Fruit fly (Drosophila melanogaster): ENCODE data around the gene Rad17.

The Rad17 gene

DNA sequence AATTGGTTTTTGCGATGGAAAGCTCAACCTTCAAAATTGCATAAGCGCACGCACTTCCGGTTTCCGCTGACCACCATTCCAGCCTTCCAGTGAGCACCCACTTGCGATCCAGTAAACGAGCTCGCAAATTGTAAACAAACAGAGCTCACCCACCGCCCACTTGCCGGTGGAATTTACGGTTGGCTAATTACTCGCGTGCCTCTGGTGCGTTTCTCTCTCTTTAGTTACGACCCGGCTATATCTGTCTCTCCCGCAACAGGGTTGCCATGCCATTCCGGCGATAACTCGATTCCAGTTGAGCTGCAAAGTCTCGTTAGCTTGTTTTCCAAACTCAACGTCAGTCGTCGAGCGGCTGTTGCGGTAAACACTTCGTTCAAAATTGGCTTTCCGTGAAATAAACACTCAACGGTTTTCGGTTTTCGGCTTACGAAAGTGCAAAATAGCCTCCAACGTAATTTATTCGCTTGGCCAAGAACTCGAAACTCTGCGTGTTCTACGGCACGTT lies 32.8 kb downstream of the Rad17 start, which contains the start of gene Cad88C:
Gene Cad88C, plus strand, starts transcription at position 360 of the 505 bp plus-strand sequence.
- TF ChIP-seq CTCF (optimal IDR thresholded peaks at IDR 0.05) (no peak), CG8478 (optimal IDR thresholded peaks at IDR 0.05) (no peak)

DNA sequence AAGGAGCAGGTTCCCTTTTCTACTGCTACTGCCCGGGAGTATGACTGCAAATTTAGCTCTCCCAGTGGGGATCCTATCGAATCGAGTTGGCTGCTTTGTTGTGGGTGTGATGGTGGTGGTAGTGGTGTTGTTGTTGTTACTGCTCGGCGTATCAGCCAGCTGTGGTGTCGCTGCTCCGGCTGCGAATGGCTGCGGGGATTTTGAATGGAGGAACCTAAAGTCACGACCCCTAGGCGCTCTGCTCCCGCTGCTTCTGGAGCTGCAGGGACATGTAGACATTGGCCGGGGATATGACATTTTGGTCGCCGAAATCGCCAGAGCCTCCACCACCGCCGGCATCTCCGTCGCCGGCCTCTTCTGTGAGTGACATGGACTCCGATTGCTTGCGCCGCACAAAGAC lies 36.2 kb downstream of the Rad17 start:
- TF ChIP-seq CG8478 (optimal IDR thresholded peaks at IDR 0.05) (no peak), CTCF (optimal IDR thresholded peaks at IDR 0.05) (no peak)

DNA sequence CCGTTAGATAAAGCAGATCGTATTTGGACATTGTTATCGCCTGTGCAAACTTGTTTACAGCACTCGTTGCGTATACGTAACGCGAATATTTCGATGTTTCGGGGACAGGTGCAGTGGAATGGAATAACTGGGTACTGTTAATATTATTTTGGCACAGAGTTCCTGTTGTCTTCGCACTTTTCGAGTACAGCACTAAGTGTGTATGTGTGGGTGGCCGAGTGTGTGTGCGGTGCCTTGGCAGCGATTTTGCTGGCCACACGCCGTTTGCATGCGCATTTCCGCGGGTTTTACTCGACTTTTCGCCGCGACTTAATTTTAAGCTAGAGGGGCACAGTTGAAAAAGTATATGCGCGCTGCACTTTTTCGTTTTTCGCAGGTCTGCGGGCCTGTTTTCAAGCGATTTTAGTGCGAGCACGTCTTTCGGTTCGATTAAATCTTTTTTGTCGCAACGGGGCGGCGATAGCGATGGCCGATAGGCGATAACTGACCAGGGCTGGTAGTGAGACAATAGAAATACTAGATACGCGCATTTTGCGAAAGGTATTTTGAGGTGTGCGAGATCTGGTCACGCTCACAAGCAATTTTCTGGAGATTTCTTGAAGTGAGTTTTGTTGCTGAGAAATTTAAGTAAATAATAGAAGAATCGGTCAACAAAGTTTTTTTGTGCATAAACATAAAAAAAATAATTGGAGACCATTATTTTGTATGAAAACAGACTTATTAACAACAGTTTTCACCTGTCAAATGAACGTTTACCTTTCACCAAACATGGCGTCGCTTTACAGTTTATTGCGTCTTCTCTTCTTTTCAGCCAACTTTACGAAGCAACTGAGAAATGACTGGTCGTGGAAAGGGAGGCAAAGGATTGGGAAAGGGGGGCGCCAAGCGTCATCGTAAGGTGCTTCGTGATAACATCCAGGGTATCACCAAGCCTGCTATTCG lies 37.5 kb downstream of the Rad17 start, which contains the start of the genes put and His4r:
Gene put, minus strand, starts transcription at position 489 of the 942 bp plus-strand sequence.
Gene His4r, plus strand, starts transcription at position 541 of the 942 bp plus-strand sequence.
- TF ChIP-seq CG8478 (optimal IDR thresholded peaks at IDR 0.05) (no peak), CTCF (optimal IDR thresholded peaks at IDR 0.05) (peak in 1 of 2 experiments; percentile 15)

DNA sequence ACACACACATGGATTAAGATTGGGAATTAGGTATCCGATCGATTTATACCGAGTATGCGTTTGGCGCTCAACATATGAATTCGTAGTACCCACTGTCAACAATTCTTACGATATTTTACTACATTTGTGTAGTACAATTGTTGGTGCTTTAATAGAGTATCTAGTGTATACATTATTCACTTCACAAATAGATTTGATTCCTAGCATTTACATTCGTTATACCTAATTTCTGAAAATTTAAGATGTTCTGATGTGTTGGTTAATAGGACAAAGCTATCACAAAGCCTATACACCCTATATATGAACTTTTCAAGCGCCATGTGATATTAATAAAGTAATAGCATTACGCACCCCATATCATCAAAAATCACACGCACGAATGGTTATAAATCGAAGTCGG lies 38.3 kb downstream of the Rad17 start:
- no peak for TF ChIP-seq CTCF (optimal IDR thresholded peaks at IDR 0.05)

DNA sequence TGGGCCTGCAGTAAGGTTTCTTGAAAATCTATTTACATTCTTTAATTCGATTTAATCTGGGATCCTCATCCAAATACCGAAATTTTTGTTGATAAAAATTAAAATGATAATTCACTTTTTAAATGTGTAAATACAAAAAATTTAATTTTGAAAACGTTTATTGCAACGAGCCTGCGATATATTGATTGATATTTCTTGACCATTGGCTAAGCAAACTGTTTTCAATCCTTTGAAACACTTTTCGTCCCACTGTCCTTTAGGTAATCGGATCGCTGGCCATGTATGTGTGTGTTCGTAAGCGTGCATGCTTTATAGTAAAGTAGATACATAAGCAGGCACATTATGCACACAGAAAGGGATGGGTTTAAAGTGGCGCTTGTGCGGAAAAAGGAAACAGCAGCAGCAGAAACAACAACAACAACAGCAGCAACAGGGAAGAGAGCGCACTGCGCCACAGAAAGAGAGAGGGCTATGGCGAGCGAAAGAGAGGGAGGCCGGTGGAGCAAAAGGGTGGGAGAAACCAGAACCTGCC lies 38.8 kb downstream of the Rad17 start:
- TF ChIP-seq CG8478 (optimal IDR thresholded peaks at IDR 0.05) (no peak), CTCF (optimal IDR thresholded peaks at IDR 0.05) (no peak)

DNA sequence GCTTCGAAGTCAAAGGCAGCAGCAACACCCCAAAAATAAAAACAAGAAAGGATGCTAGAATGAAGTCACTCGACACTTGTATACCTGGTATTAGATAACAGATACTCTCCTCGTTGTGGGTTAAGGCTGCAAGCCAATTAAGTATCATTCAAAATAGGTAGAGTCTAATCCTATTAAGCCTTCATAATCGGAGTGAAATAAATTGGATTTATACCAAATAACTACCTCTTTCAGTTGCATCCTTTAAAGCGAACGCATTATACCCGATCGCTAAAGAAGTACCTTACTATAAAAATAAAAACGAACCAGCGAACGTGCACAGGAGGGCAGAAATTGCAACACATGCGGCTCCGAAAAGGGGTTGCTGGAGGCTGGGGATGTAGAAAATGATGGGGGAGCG lies 40.4 kb downstream of the Rad17 start:
- TF ChIP-seq CTCF (optimal IDR thresholded peaks at IDR 0.05) (no peak), CG8478 (optimal IDR thresholded peaks at IDR 0.05) (no peak)

All from S2 (cell line).